Worm (Caenorhabditis elegans): ENCODE data around the gene C53C7.3.

The C53C7.3 gene

DNA sequence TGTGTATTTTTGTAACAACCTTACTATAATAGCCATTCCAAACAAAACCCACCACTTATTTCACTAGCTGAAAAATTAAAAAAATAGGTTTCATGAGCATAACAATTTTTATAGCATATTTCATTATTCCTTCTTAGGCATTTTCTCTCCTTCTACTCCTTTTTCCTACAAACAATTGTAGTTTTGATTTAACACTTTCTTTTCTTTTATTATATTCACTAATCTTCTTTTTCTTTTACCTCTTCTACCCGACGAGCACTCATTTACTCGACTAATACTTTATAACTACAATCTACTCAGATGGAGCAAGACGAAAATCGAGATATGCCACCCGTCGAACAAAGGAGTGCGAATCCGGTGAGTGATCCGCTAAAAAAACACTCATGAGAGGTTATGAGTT is at the start of gene C53C7.3:
TSS of gene C53C7.3 (plus strand) at position 301 of the 400 bp plus-strand sequence.
- no peak for TF ChIP-seq pax-1 (tag; optimal IDR thresholded peaks at IDR 0.05)

DNA sequence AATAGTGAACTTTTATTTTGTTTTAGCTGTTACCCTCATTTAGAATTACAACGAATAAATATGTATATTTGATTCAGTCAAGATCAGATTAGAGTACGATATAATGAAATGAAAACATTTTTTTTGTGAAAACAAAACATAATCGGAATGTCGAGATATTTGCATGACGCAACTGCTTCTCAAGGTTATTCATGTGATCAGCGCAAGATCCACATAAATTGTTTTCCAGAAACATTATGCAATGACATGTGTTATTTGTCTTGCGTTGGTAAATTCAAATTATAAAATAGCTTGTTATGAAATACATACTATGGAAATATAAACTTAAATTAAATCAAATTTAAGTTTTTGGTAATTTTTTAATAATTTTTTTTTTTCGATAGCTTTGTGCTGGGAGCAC is 48.8 kb upstream of the C53C7.3 start:
- TF ChIP-seq ceh-22 (tag; optimal IDR thresholded peaks at IDR 0.05): no peak
- no peak for TF ChIP-seq lin-11 (tag; optimal IDR thresholded peaks at IDR 0.05)
- no peak for TF ChIP-seq hlh-30 (tag; optimal IDR thresholded peaks at IDR 0.05; ENCODE audit: insufficient read depth)
- TF ChIP-seq syd-9 (tag; optimal IDR thresholded peaks at IDR 0.05): no peak
- TF ChIP-seq ets-4 (tag; optimal IDR thresholded peaks at IDR 0.05): no peak
- TF ChIP-seq hlh-8 (tag; optimal IDR thresholded peaks at IDR 0.05): no peak
- TF ChIP-seq ceh-45 (GFP tag; IDR thresholded peaks at IDR 0.05): no peak
- no peak for TF ChIP-seq madf-2 (tag; optimal IDR thresholded peaks at IDR 0.05)
- no peak for TF ChIP-seq hlh-6 (tag; optimal IDR thresholded peaks at IDR 0.05)
- no peak for TF ChIP-seq ref-2 (tag; optimal IDR thresholded peaks at IDR 0.05)
- TF ChIP-seq ceh-2 (tag; optimal IDR thresholded peaks at IDR 0.05): no peak

- TF ChIP-seq pat-9 (tag; optimal IDR thresholded peaks at IDR 0.05): no peak
- no peak for TF ChIP-seq lim-6 (tag; optimal IDR thresholded peaks at IDR 0.05)
- no peak for TF ChIP-seq T23F11.4 (GFP tag; optimal IDR thresholded peaks at IDR 0.05)
- no peak for TF ChIP-seq elt-2 (tag; optimal IDR thresholded peaks at IDR 0.05)
- TF ChIP-seq ceh-34 (tag; optimal IDR thresholded peaks at IDR 0.05): no peak
- no peak for TF ChIP-seq K09A11.1 (tag; optimal IDR thresholded peaks at IDR 0.05; ENCODE audit: insufficient read depth)
- TF ChIP-seq ceh-30 (tag; optimal IDR thresholded peaks at IDR 0.05): no peak
- TF ChIP-seq ceh-22 (tag; optimal IDR thresholded peaks at IDR 0.05): no peak
- TF ChIP-seq nhr-232 (tag; optimal IDR thresholded peaks at IDR 0.05): no peak
- no peak for TF ChIP-seq fax-1 (tag; optimal IDR thresholded peaks at IDR 0.05)
- no peak for TF ChIP-seq ceh-24 (tag; optimal IDR thresholded peaks at IDR 0.05)
- no peak for TF ChIP-seq nfya-1 (tag; optimal IDR thresholded peaks at IDR 0.05)
- TF ChIP-seq ceh-48 (tag; optimal IDR thresholded peaks at IDR 0.05): no peak
- TF ChIP-seq pros-1 (tag; optimal IDR thresholded peaks at IDR 0.05): no peak
- no peak for TF ChIP-seq pha-4 (tag; optimal IDR thresholded peaks at IDR 0.05)
- no peak for TF ChIP-seq che-1 (tag; optimal IDR thresholded peaks at IDR 0.05)
- no peak for TF ChIP-seq hlh-15 (tag; optimal IDR thresholded peaks at IDR 0.05)
Observed at ce11 chrX:13000837-13001236, 47.5 kb upstream of the C53C7.3 start.

ce11 chrX:13002322-13002721 is 46.0 kb upstream of the C53C7.3 start:
- TF ChIP-seq unc-3 (GFP tag; conservative IDR thresholded peaks at IDR 0.05) (no peak), unc-3 (tag; optimal IDR thresholded peaks at IDR 0.05) (no peak), dve-1 (tag; optimal IDR thresholded peaks at IDR 0.05) (no peak), pag-3 (tag; optimal IDR thresholded peaks at IDR 0.05; ENCODE audit: borderline replicate concordance) (no peak), ceh-9 (tag; optimal IDR thresholded peaks at IDR 0.05) (no peak), sox-4 (tag; optimal IDR thresholded peaks at IDR 0.05) (no peak), ceh-18 (tag; optimal IDR thresholded peaks at IDR 0.05) (no peak), gmeb-2 (tag; optimal IDR thresholded peaks at IDR 0.05) (no peak), hlh-8 (tag; optimal IDR thresholded peaks at IDR 0.05) (no peak), ceh-22 (tag; optimal IDR thresholded peaks at IDR 0.05) (no peak)

DNA sequence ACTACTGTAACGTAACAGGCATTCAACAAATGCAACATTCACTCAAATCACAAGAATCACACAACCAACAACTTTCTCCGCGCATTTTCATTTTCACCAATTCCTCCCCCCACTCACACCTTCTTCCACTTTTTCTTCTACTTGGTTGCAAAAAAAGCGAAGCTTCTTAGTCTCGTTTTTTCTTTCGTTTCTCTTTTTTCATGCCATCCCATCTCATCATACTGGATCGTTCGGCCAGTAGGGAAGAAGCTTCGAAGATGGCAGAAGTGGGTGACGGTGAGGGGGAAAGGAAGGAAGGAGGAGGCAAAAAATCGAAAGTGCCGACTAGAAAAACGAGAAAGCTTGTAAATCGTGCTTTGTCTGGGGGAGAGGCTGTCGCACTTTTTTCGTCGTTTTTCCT is 45.3 kb upstream of the C53C7.3 start:
- TF ChIP-seq madf-2 (tag; optimal IDR thresholded peaks at IDR 0.05) (no peak), ceh-9 (tag; optimal IDR thresholded peaks at IDR 0.05) (no peak), mec-3 (tag; optimal IDR thresholded peaks at IDR 0.05; ENCODE audit: borderline replicate concordance) (no peak), elt-2 (tag; optimal IDR thresholded peaks at IDR 0.05) (no peak), F13H6.1 (tag; optimal IDR thresholded peaks at IDR 0.05) (no peak), hlh-15 (tag; optimal IDR thresholded peaks at IDR 0.05) (no peak), unc-3 (GFP tag; conservative IDR thresholded peaks at IDR 0.05) (no peak), unc-3 (tag; optimal IDR thresholded peaks at IDR 0.05) (no peak), nfya-1 (tag; optimal IDR thresholded peaks at IDR 0.05) (no peak)

Measured in whole organism, late embryonic.